Worm (Caenorhabditis elegans): ENCODE measurements around the gene nlp-79.

DNA sequence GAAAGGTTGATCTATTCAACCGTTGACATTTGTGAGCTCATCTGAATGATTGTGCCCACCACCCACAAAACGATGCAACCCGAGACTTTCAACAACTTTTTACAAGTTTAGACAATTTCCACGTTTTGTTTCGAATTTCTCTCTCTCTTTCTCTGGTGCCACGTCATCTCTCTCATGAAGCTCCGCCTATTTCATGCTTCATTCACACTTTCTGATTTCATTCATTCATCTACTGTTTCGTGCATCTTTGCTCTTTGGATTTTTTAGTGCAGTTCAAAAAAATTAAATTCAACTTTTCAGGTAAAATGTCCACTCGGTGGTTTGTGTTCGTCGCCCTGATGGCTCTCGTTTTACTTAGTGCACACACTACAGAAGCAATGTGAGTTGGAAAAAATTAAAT, at the start of gene nlp-79:
- no peak for TF ChIP-seq aly-1 (tag; optimal IDR thresholded peaks at IDR 0.05)
- TF ChIP-seq ama-1 (optimal IDR thresholded peaks at IDR 0.05) = no peak
